Fruit fly (Drosophila melanogaster) whole organism, embryonic: ENCODE data around the gene Pvr.

ENCODE experiments used
- Atf3 ChIP-seq: fragments of 200-800 bp; sonication (Bioruptor generic); optimal IDR thresholded peaks from 3 replicates; lab custom pipeline; 2016; ENCODE audit warnings: missing biosample characterization, missing genetic modification characterization
- CG10431 ChIP-seq: fragments of 200-800 bp; sonication (Bioruptor generic); optimal IDR thresholded peaks from 3 replicates; lab custom pipeline; 2018; ENCODE audit warnings: missing biosample characterization, mild to moderate bottlenecking, missing genetic modification characterization
- CG11456 ChIP-seq: fragments of 200-800 bp; sonication (Bioruptor generic); IDR thresholded peaks from 3 replicates; pipeline ENCODE4 v1.3.6; 2022; ENCODE audit warnings: missing biosample characterization, missing genetic modification characterization
- CG12104 ChIP-seq: fragments of 200-800 bp; sonication (Bioruptor generic); optimal IDR thresholded peaks from 3 replicates; lab custom pipeline; 2016; ENCODE audit warnings: missing biosample characterization, missing genetic modification characterization
- CG12744 ChIP-seq: fragments of 200-800 bp; sonication (Bioruptor generic); optimal IDR thresholded peaks from 2 replicates; lab custom pipeline; 2016; ENCODE audit warnings: missing biosample characterization, missing genetic modification characterization
- CG15514 ChIP-seq: fragments of 200-800 bp; sonication (Bioruptor generic); optimal IDR thresholded peaks from 3 replicates; lab custom pipeline; 2017; ENCODE audit warnings: missing biosample characterization, missing genetic modification characterization, mild to moderate bottlenecking, moderate library complexity, missing genetic modification reagents
- CG17328 ChIP-seq: fragments of 200-800 bp; sonication (Bioruptor generic); IDR thresholded peaks from 2 replicates; pipeline ENCODE4 v1.3.6; 2022; ENCODE audit warnings: missing biosample characterization, missing genetic modification characterization
- CG18262 ChIP-seq: fragments of 200-800 bp; optimal IDR thresholded peaks from 3 replicates; lab custom pipeline; 2019; ENCODE audit warnings: missing biosample characterization, mild to moderate bottlenecking, missing genetic modification characterization, moderate library complexity
- CG2116 ChIP-seq: fragments of 200-800 bp; sonication (Bioruptor generic); optimal IDR thresholded peaks from 3 replicates; lab custom pipeline; 2018; ENCODE audit warnings: missing biosample characterization, mild to moderate bottlenecking, missing genetic modification characterization
- CG30020 ChIP-seq: fragments of 200-800 bp; optimal IDR thresholded peaks from 2 replicates; lab custom pipeline; 2019; ENCODE audit warnings: missing biosample characterization, mild to moderate bottlenecking, missing genetic modification characterization, moderate library complexity
- CG3847 ChIP-seq: fragments of 200-800 bp; sonication (Bioruptor generic); IDR thresholded peaks from 2 replicates; pipeline ENCODE4 v1.3.6; 2022; ENCODE audit warnings: missing biosample characterization, missing genetic modification characterization
- CG7271 ChIP-seq: fragments of 200-800 bp; sonication (Bioruptor generic); optimal IDR thresholded peaks from 2 replicates; lab custom pipeline; 2018; ENCODE audit warnings: missing biosample characterization, mild to moderate bottlenecking, missing genetic modification characterization, moderate library complexity
- CG7786 ChIP-seq: fragments of 200-800 bp; sonication (Bioruptor generic); optimal IDR thresholded peaks from 2 replicates; lab custom pipeline; 2016; ENCODE audit warnings: missing biosample characterization, missing genetic modification characterization
- CG7928 ChIP-seq: fragments of 200-800 bp; sonication (Bioruptor generic); optimal IDR thresholded peaks from 2 replicates; lab custom pipeline; 2017; ENCODE audit warnings: missing biosample characterization, mild to moderate bottlenecking, missing genetic modification characterization
- CG8089 ChIP-seq: fragments of 200-800 bp; sonication (Bioruptor generic); optimal IDR thresholded peaks from 3 replicates; lab custom pipeline; 2016; ENCODE audit warnings: missing biosample characterization, missing genetic modification characterization
- CG8290 ChIP-seq, 3 experiments: fragments of 200-800 bp; sonication (Bioruptor generic); optimal IDR thresholded peaks; 2 replicates each; lab custom pipeline; 2016 to 2019; ENCODE audit warnings: missing biosample characterization in 3 of 3, missing genetic modification characterization in 3 of 3, mild to moderate bottlenecking in 2 of 3, moderate library complexity in 1 of 3
- CG9727 ChIP-seq: fragments of 200-800 bp; sonication (Bioruptor generic); optimal IDR thresholded peaks from 3 replicates; lab custom pipeline; 2017; ENCODE audit warnings: missing biosample characterization, mild to moderate bottlenecking, missing genetic modification characterization
- Camta ChIP-seq: fragments of 200-800 bp; sonication (Bioruptor generic); optimal IDR thresholded peaks from 2 replicates; lab custom pipeline; 2016; ENCODE audit warnings: missing biosample characterization, missing genetic modification characterization
- CoRest ChIP-seq: fragments of 200-800 bp; sonication (Bioruptor generic); optimal IDR thresholded peaks from 3 replicates; lab custom pipeline; 2018; ENCODE audit warnings: missing biosample characterization, mild to moderate bottlenecking, missing genetic modification characterization, moderate library complexity
- Doc2 ChIP-seq: fragments of 200-800 bp; sonication (Bioruptor generic); IDR thresholded peaks from 2 replicates; pipeline ENCODE4 v1.3.6; 2022; ENCODE audit warnings: missing biosample characterization, missing genetic modification characterization
- Doc3 ChIP-seq: fragments of 200-800 bp; sonication (Bioruptor generic); IDR thresholded peaks from 3 replicates; pipeline ENCODE4 v1.3.6; 2022; ENCODE audit warnings: missing biosample characterization, missing genetic modification characterization; ENCODE audit not compliant: partially characterized antibody
- Dp ChIP-seq: fragments of 200-800 bp; sonication (Bioruptor generic); optimal IDR thresholded peaks from 2 replicates; lab custom pipeline; 2018; ENCODE audit warnings: missing biosample characterization, mild to moderate bottlenecking, missing genetic modification characterization, moderate library complexity
- GATAe ChIP-seq: fragments of 200-800 bp; sonication (Bioruptor generic); conservative IDR thresholded peaks from 2 replicates; pipeline ENCODE4 v1.3.6; 2022; ENCODE audit warnings: missing biosample characterization, missing genetic modification characterization
- H15 ChIP-seq: fragments of 200-800 bp; sonication (Bioruptor generic); IDR thresholded peaks from 3 replicates; pipeline ENCODE4 v1.3.6; 2022; ENCODE audit warnings: missing biosample characterization, missing genetic modification characterization
- HLHmδ ChIP-seq: fragments of 200-800 bp; sonication (Bioruptor generic); optimal IDR thresholded peaks from 2 replicates; lab custom pipeline; 2018; ENCODE audit warnings: missing biosample characterization, mild to moderate bottlenecking, missing genetic modification characterization, moderate library complexity
- Hmx ChIP-seq: fragments of 200-800 bp; sonication (Bioruptor generic); optimal IDR thresholded peaks from 2 replicates; lab custom pipeline; 2016; ENCODE audit warnings: missing biosample characterization, missing genetic modification characterization
- Hr3 ChIP-seq: fragments of 200-800 bp; sonication (Bioruptor generic); optimal IDR thresholded peaks from 3 replicates; lab custom pipeline; 2016; ENCODE audit warnings: missing biosample characterization, missing genetic modification characterization
- Hr51 ChIP-seq, 2 experiments: fragments of 200-800 bp; sonication (Bioruptor generic); optimal IDR thresholded peaks; 2 replicates in 1 of 2; 3 replicates in 1 of 2; lab custom pipeline; 2016 to 2018; ENCODE audit warnings: missing biosample characterization in 2 of 2, missing genetic modification characterization in 2 of 2, mild to moderate bottlenecking in 1 of 2, moderate library complexity in 1 of 2
- Max ChIP-seq: fragments of 200-800 bp; sonication (Bioruptor generic); optimal IDR thresholded peaks from 2 replicates; lab custom pipeline; 2016; ENCODE audit warnings: missing biosample characterization, mild to moderate bottlenecking, missing genetic modification characterization
- Side ChIP-seq: fragments of 200-800 bp; sonication (Bioruptor generic); optimal IDR thresholded peaks from 2 replicates; lab custom pipeline; 2016; ENCODE audit warnings: missing biosample characterization, missing genetic modification characterization
- Sin3A ChIP-seq: fragments of >200 bp; optimal IDR thresholded peaks from 2 replicates; lab custom pipeline; 2018
- Ssrp ChIP-seq: fragments of 200-800 bp; sonication (Bioruptor generic); optimal IDR thresholded peaks from 2 replicates; lab custom pipeline; 2018; ENCODE audit warnings: missing biosample characterization, mild to moderate bottlenecking, missing genetic modification characterization, moderate library complexity
- Xrp1 ChIP-seq: fragments of 200-800 bp; sonication (Bioruptor generic); IDR thresholded peaks from 2 replicates; pipeline ENCODE4 v1.3.6; 2022; ENCODE audit warnings: missing biosample characterization, missing genetic modification characterization
- aop ChIP-seq: fragments of 200-800 bp; sonication (Bioruptor generic); IDR thresholded peaks from 2 replicates; pipeline ENCODE4 v1.3.6; 2022; ENCODE audit warnings: missing biosample characterization, missing genetic modification characterization
- az2 ChIP-seq: fragments of 200-800 bp; sonication (Bioruptor generic); optimal IDR thresholded peaks from 3 replicates; lab custom pipeline; 2016; ENCODE audit warnings: missing biosample characterization, missing genetic modification characterization
- bab2 ChIP-seq: fragments of 200-800 bp; sonication (Bioruptor generic); optimal IDR thresholded peaks from 2 replicates; lab custom pipeline; 2016; ENCODE audit warnings: missing biosample characterization, missing genetic modification characterization
- cas ChIP-seq: fragments of 200-800 bp; sonication (Bioruptor generic); IDR thresholded peaks from 2 replicates; pipeline ENCODE4 v1.3.6; 2022; ENCODE audit warnings: missing biosample characterization, missing genetic modification characterization
- eyg ChIP-seq: fragments of 200-800 bp; sonication (Bioruptor generic); optimal IDR thresholded peaks from 3 replicates; lab custom pipeline; 2016; ENCODE audit warnings: missing biosample characterization, missing genetic modification characterization
- gro ChIP-seq: fragments of 200-800 bp; sonication (Bioruptor generic); optimal IDR thresholded peaks from 2 replicates; lab custom pipeline; 2016; ENCODE audit warnings: missing biosample characterization, missing genetic modification characterization
- insv ChIP-seq, 2 experiments: fragments of 200-800 bp; sonication (Bioruptor generic); optimal IDR thresholded peaks; 3 replicates each; lab custom pipeline; 2016 to 2018; ENCODE audit warnings: missing biosample characterization in 2 of 2, missing genetic modification characterization in 2 of 2
- kni ChIP-seq: fragments of 200-800 bp; sonication (Bioruptor generic); optimal IDR thresholded peaks from 3 replicates; lab custom pipeline; 2017; ENCODE audit warnings: mild to moderate bottlenecking, missing biosample characterization, missing genetic modification reagents, missing genetic modification characterization
- nerfin-1 ChIP-seq: fragments of 200-800 bp; sonication (Bioruptor generic); optimal IDR thresholded peaks from 3 replicates; lab custom pipeline; 2019; ENCODE audit warnings: missing biosample characterization, mild to moderate bottlenecking, missing genetic modification characterization, moderate library complexity
- ranshi ChIP-seq: fragments of 200-800 bp; sonication (Bioruptor generic); IDR thresholded peaks from 2 replicates; pipeline ENCODE4 v1.3.6; 2022; ENCODE audit warnings: missing biosample characterization, missing genetic modification characterization
- salm ChIP-seq: fragments of 200-800 bp; sonication (Bioruptor generic); optimal IDR thresholded peaks from 2 replicates; lab custom pipeline; 2018; ENCODE audit warnings: missing biosample characterization, mild to moderate bottlenecking, missing genetic modification characterization
- slp2 ChIP-seq: fragments of 200-800 bp; sonication (Bioruptor generic); optimal IDR thresholded peaks from 2 replicates; lab custom pipeline; 2016; ENCODE audit warnings: missing biosample characterization, missing genetic modification characterization
- sob ChIP-seq: fragments of 200-800 bp; sonication (Bioruptor generic); IDR thresholded peaks from 2 replicates; pipeline ENCODE4 v1.3.6; 2022; ENCODE audit warnings: missing biosample characterization, missing genetic modification characterization
- stc ChIP-seq: fragments of 200-800 bp; sonication (Bioruptor generic); IDR thresholded peaks from 2 replicates; pipeline ENCODE4 v1.3.6; 2022; ENCODE audit warnings: missing biosample characterization, missing genetic modification characterization
- tin ChIP-seq: fragments of 200-800 bp; sonication (Bioruptor generic); optimal IDR thresholded peaks from 3 replicates; lab custom pipeline; 2016; ENCODE audit warnings: missing biosample characterization, missing genetic modification characterization
- unc-4 ChIP-seq: fragments of 200-800 bp; sonication (Bioruptor generic); IDR thresholded peaks from 2 replicates; pipeline ENCODE4 v1.3.6; 2022; ENCODE audit warnings: missing biosample characterization, missing genetic modification characterization; ENCODE audit not compliant: partially characterized antibody
- unpg ChIP-seq: fragments of 200-800 bp; sonication (Bioruptor generic); optimal IDR thresholded peaks from 3 replicates; lab custom pipeline; 2018; ENCODE audit warnings: missing biosample characterization, mild to moderate bottlenecking, missing genetic modification characterization, moderate library complexity
- vfl ChIP-seq: fragments of 200-800 bp; sonication (Bioruptor generic); optimal IDR thresholded peaks from 2 replicates; lab custom pipeline; 2016; ENCODE audit warnings: missing biosample characterization, missing genetic modification characterization

Pvr gene

dm6 chr2L:8211070-8211469, 28.6 kb downstream of the Pvr start, which contains the start of gene Ssb-c31a (continued):
- TF ChIP-seq CG15514 (GFP tag; lab: Kevin White, UChicago): peak; percentile 50
- TF ChIP-seq Hmx (GFP tag; lab: Kevin White, UChicago): peak; percentile 33
- TF ChIP-seq CG9727: peak; percentile 45
- peak; percentile 58 for TF ChIP-seq CG18262 (tag; lab: Kevin White, UChicago)
- TF ChIP-seq CG30020 (tag; lab: Kevin White, UChicago): peak; percentile 56
- TF ChIP-seq Sin3A (lab: Kevin White, UChicago): peak; percentile 76
- peak; percentile 68 for TF ChIP-seq Dp (GFP tag; lab: Kevin White, UChicago)
- TF ChIP-seq CG12104 (GFP tag; lab: Kevin White, UChicago): peak; percentile 39
- TF ChIP-seq CG2116 (GFP tag; lab: Kevin White, UChicago): peak; percentile 79
- peak; percentile 81 for TF ChIP-seq sob (GFP tag; lab: Robert Waterston, UW)
- no peak for TF ChIP-seq salm
- TF ChIP-seq CG8089 (GFP tag; lab: Kevin White, UChicago): no peak
- TF ChIP-seq CG3847 (GFP tag; lab: Robert Waterston, UW): peak; percentile 81
- peak; percentile 18 for TF ChIP-seq Hr3 (GFP tag; lab: Kevin White, UChicago)
- no peak for TF ChIP-seq H15 (GFP tag; lab: Robert Waterston, UW)
- TF ChIP-seq Side (GFP tag; lab: Kevin White, UChicago): peak; percentile 48
- peak; percentile 67 for TF ChIP-seq Max
- TF ChIP-seq ranshi (GFP tag; lab: Robert Waterston, UW): 0 out of 2 replicates have a peak, but pooled peaks have one; percentile 24
- peak; percentile 31 to 48 for TF ChIP-seq Hr51 (GFP tag; optimal IDR thresholded peaks at IDR 0.05; lab: Kevin White, UChicago)
- peak; percentile 35 for TF ChIP-seq CG12744 (GFP tag; lab: Kevin White, UChicago)
- TF ChIP-seq CG7786 (GFP tag; lab: Kevin White, UChicago): peak; percentile 53
- TF ChIP-seq cas (GFP tag; lab: Robert Waterston, UW): no peak
- TF ChIP-seq CG10431 (GFP tag; lab: Kevin White, UChicago): peak; percentile 6
- TF ChIP-seq Doc3: peak; percentile 87
- no peak for TF ChIP-seq stc
- TF ChIP-seq GATAe (GFP tag; lab: Robert Waterston, UW): peak; percentile 68
- no peak for TF ChIP-seq kni (GFP tag; lab: Kevin White, UChicago)
- TF ChIP-seq HLHmδ (GFP tag; lab: Kevin White, UChicago): no peak
- TF ChIP-seq CG11456 (GFP tag; lab: Robert Waterston, UW): no peak
- TF ChIP-seq unpg (GFP tag; lab: Kevin White, UChicago): peak; percentile 38
- TF ChIP-seq bab2: peak; percentile 33
- peak in 1 of 2 experiments; percentile 34 for TF ChIP-seq insv (GFP tag; optimal IDR thresholded peaks at IDR 0.05; lab: Kevin White, UChicago)
- TF ChIP-seq unc-4 (GFP tag; lab: Robert Waterston, UW): peak; percentile 80
- TF ChIP-seq gro (GFP tag; lab: Kevin White, UChicago): peak; percentile 64
- no peak for TF ChIP-seq eyg
- TF ChIP-seq Ssrp (tag; lab: Kevin White, UChicago): peak; percentile 15
- TF ChIP-seq Camta (GFP tag; lab: Kevin White, UChicago): peak; percentile 26
- TF ChIP-seq CG17328: peak; percentile 28; the same call in 1 of the 2 replicates
- TF ChIP-seq az2 (GFP tag; lab: Kevin White, UChicago): peak; percentile 46
- TF ChIP-seq CoRest (tag; lab: Kevin White, UChicago): peak; percentile 60
- TF ChIP-seq aop: no peak
- TF ChIP-seq Doc2: no peak
- no peak for TF ChIP-seq CG7928 (GFP tag; lab: Kevin White, UChicago)
- TF ChIP-seq CG8290 (GFP tag; optimal IDR thresholded peaks at IDR 0.05; lab: Kevin White, UChicago): peak; percentile 71
- TF ChIP-seq CG8290 (tag; optimal IDR thresholded peaks at IDR 0.05; lab: Kevin White, UChicago): peak; percentile 54 to 61
- peak; percentile 70 for TF ChIP-seq vfl (GFP tag; lab: Kevin White, UChicago)
- no peak for TF ChIP-seq Atf3 (GFP tag; lab: Kevin White, UChicago)
- peak; percentile 25 for TF ChIP-seq slp2 (GFP tag; lab: Kevin White, UChicago)
- peak; percentile 57 for TF ChIP-seq Xrp1
- peak; percentile 47 for TF ChIP-seq nerfin-1
- peak; percentile 59 for TF ChIP-seq tin (GFP tag; lab: Kevin White, UChicago)
- TF ChIP-seq CG7271 (tag; lab: Kevin White, UChicago): peak; percentile 11
